Worm (Caenorhabditis elegans): Measurements from ENCODE around the gene dyf-13.

ce11 chrII:7139064-7139463 is 32.1 kb downstream of the dyf-13 start:
- TF ChIP-seq lin-39 (tag; optimal IDR thresholded peaks at IDR 0.05): no peak
- TF ChIP-seq fkh-10 (GFP tag; optimal IDR thresholded peaks at IDR 0.05): no peak
- TF ChIP-seq unc-98 (GFP tag; IDR thresholded peaks at IDR 0.05): no peak
- TF ChIP-seq ceh-82 (tag; optimal IDR thresholded peaks at IDR 0.05): no peak
- TF ChIP-seq nhr-11 (tag; optimal IDR thresholded peaks at IDR 0.05): no peak
- no peak for TF ChIP-seq skn-1 (tag; optimal IDR thresholded peaks at IDR 0.05)
- TF ChIP-seq ama-1 (optimal IDR thresholded peaks at IDR 0.05): no peak
- no peak for TF ChIP-seq lir-3 (tag; optimal IDR thresholded peaks at IDR 0.05; ENCODE audit: poor library complexity)
- no peak for TF ChIP-seq efl-1 (optimal IDR thresholded peaks at IDR 0.05)
- TF ChIP-seq efl-1 (GFP tag; optimal IDR thresholded peaks at IDR 0.05 in 1 of 2): no peak

All from whole organism, L1 larva.